Worm (Caenorhabditis elegans) whole organism, mixed stage, embryonic: ENCODE data around the gene str-209.

ENCODE experiments used
- ceh-43 ChIP-seq: fragments of 200-800 bp; sonication (Bioruptor generic); optimal IDR thresholded peaks from 2 replicates; lab custom pipeline; 2018; ENCODE audit warnings: mild to moderate bottlenecking, missing genetic modification characterization, moderate library complexity, missing compliant biosample characterization
- elt-1 ChIP-seq: sonication (generic microtip); optimal IDR thresholded peaks from 2 replicates; lab custom pipeline; 2017; ENCODE audit warnings: missing genetic modification characterization, mild to moderate bottlenecking, missing compliant biosample characterization, antibody characterized with exemption, moderate library complexity, borderline replicate concordance; ENCODE audit not compliant: insufficient read depth
- lsy-2 ChIP-seq: fragments of 150-350 bp; optimal IDR thresholded peaks from 2 replicates; lab custom pipeline; 2014; ENCODE audit warnings: missing biosample characterization, missing genetic modification characterization
- mab-5 ChIP-seq: fragments of 150-350 bp; optimal IDR thresholded peaks from 2 replicates; lab custom pipeline; 2014; ENCODE audit warnings: missing biosample characterization, missing genetic modification characterization
- mls-2 ChIP-seq: sonication (generic microtip); optimal IDR thresholded peaks from 2 replicates; lab custom pipeline; 2016; ENCODE audit warnings: mild to moderate bottlenecking, missing genetic modification characterization, moderate library complexity, missing compliant biosample characterization
- sptf-1 ChIP-seq: sonication (generic microtip); optimal IDR thresholded peaks from 2 replicates; lab custom pipeline; 2017; ENCODE audit warnings: mild to moderate bottlenecking, missing genetic modification characterization, moderate library complexity, missing compliant biosample characterization
- unc-120 ChIP-seq: sonication (generic microtip); optimal IDR thresholded peaks from 2 replicates; lab custom pipeline; 2017; ENCODE audit warnings: missing genetic modification characterization, missing compliant biosample characterization; ENCODE audit not compliant: poor library complexity, severe bottlenecking
- zip-8 ChIP-seq: fragments of 150-350 bp; optimal IDR thresholded peaks from 2 replicates; lab custom pipeline; 2014; ENCODE audit warnings: missing biosample characterization, missing genetic modification characterization

DNA sequence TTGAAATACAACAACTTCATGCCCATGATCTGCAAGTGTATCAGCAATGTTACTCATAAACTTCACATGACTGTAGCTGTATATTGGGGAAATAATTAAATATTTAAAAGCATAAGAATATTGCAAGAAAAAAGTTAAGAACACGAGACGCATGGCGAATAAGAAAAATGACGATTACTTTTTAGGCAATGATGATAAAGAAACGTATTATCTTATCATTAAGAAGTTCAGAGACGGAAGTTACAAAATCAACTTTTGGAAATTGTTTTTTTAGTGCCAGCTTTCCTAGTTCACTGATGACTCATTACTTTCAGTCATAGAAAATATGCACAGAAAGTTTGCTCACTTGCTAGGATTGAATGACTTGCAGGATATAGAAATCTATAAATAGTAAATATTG lies 51.7 kb downstream of the str-209 start, which contains the start of gene ugt-7:
- no peak for TF ChIP-seq sptf-1 (tag; lab: Kevin White, UChicago)
- no peak for TF ChIP-seq mls-2
- no peak for TF ChIP-seq elt-1 (tag; lab: Kevin White, UChicago)
- TF ChIP-seq ceh-43 (GFP tag; lab: Kevin White, UChicago), result no peak
- TF ChIP-seq unc-120 (tag; lab: Kevin White, UChicago), result no peak
- TF ChIP-seq mab-5 (tag; lab: Kevin White, UChicago), result no peak
- TF ChIP-seq lsy-2 (tag; lab: Kevin White, UChicago), result no peak
- TF ChIP-seq zip-8 (tag; lab: Kevin White, UChicago), result no peak
